Worm (Caenorhabditis elegans) whole organism, early embryonic: ENCODE results near the gene F25D1.5.

ENCODE experiments used
- B0310.2 ChIP-seq: sonication (generic microtip); optimal IDR thresholded peaks from 2 replicates; lab custom pipeline; 2016; ENCODE audit warnings: mild to moderate bottlenecking, missing genetic modification characterization, missing compliant biosample characterization
- F13C5.2 ChIP-seq: sonication (generic microtip); optimal IDR thresholded peaks from 2 replicates; lab custom pipeline; 2017; ENCODE audit warnings: mild to moderate bottlenecking, missing genetic modification characterization, inconsistent platforms, missing compliant biosample characterization
- aly-1 ChIP-seq: sonication (generic microtip); optimal IDR thresholded peaks from 2 replicates; lab custom pipeline; 2016; ENCODE audit warnings: missing genetic modification characterization, missing compliant biosample characterization
- ama-1 ChIP-seq: fragments of 150-350 bp; optimal IDR thresholded peaks from 2 replicates; lab custom pipeline; 2014
- ceh-13 ChIP-seq: fragments of 200-800 bp; sonication (Bioruptor generic); optimal IDR thresholded peaks from 2 replicates; lab custom pipeline; 2018; ENCODE audit warnings: mild to moderate bottlenecking, missing genetic modification characterization, missing compliant biosample characterization
- ceh-36 ChIP-seq: sonication (generic microtip); optimal IDR thresholded peaks from 2 replicates; lab custom pipeline; 2016; ENCODE audit warnings: missing genetic modification characterization, inconsistent platforms, missing compliant biosample characterization
- ets-7 ChIP-seq: sonication (generic microtip); optimal IDR thresholded peaks from 2 replicates; lab custom pipeline; 2016; ENCODE audit warnings: missing genotype, missing genetic modification characterization, missing compliant biosample characterization
- flt-1 ChIP-seq: fragments of 200-800 bp; sonication (Bioruptor generic); IDR thresholded peaks from 2 replicates; pipeline ENCODE4 v1.3.6; 2022; ENCODE audit warnings: missing genetic modification characterization, missing compliant biosample characterization
- hmbx-1 ChIP-seq: sonication (generic microtip); optimal IDR thresholded peaks from 2 replicates; lab custom pipeline; 2016; ENCODE audit warnings: mild to moderate bottlenecking, missing genetic modification characterization, missing compliant biosample characterization
- hmg-4 ChIP-seq: fragments of 200-800 bp; sonication (Bioruptor generic); optimal IDR thresholded peaks from 2 replicates; lab custom pipeline; 2018; ENCODE audit warnings: mild to moderate bottlenecking, missing genetic modification characterization, missing compliant biosample characterization
- hnd-1 ChIP-seq: sonication (generic microtip); optimal IDR thresholded peaks from 2 replicates; lab custom pipeline; 2016; ENCODE audit warnings: missing genetic modification characterization, missing compliant biosample characterization
- pes-1 ChIP-seq: fragments of 200-800 bp; sonication (Bioruptor generic); IDR thresholded peaks from 2 replicates; pipeline ENCODE4 v1.3.6; 2022; ENCODE audit warnings: missing genetic modification reagents, missing genetic modification characterization, missing compliant biosample characterization
- scrt-1 ChIP-seq: fragments of 200-800 bp; sonication (Bioruptor generic); IDR thresholded peaks from 2 replicates; pipeline ENCODE4 v1.3.6; 2022; ENCODE audit warnings: missing genetic modification characterization, missing compliant biosample characterization
- sea-1 ChIP-seq: fragments of 200-800 bp; sonication (Bioruptor generic); conservative IDR thresholded peaks from 2 replicates; pipeline ENCODE4 v1.3.6; 2022; ENCODE audit warnings: missing genetic modification characterization, missing compliant biosample characterization
- tbx-11 ChIP-seq: fragments of 200-800 bp; sonication (Bioruptor generic); IDR thresholded peaks from 2 replicates; pipeline ENCODE4 v1.3.6; 2022; ENCODE audit warnings: missing genetic modification characterization, missing compliant biosample characterization
- tbx-37 ChIP-seq: fragments of 200-800 bp; sonication (Bioruptor generic); conservative IDR thresholded peaks from 2 replicates; pipeline ENCODE4 v1.3.6; 2022; ENCODE audit warnings: missing genetic modification reagents, missing genetic modification characterization, missing compliant biosample characterization
- tra-4 ChIP-seq: sonication (generic microtip); optimal IDR thresholded peaks from 2 replicates; lab custom pipeline; 2017; ENCODE audit warnings: missing genetic modification characterization, missing compliant biosample characterization

F25D1.5 gene

ce11 chrV:10564830-10565365 is 18.3 kb upstream of the F25D1.5 start, which contains the start of gene cat-4:
cat-4 (plus strand) TSS chrV:10564880.
- no peak for TF ChIP-seq flt-1 (GFP tag; lab: Robert Waterston, UW)

- no peak for TF ChIP-seq sea-1 (GFP tag; lab: Robert Waterston, UW)
- no peak for TF ChIP-seq tra-4
- TF ChIP-seq ets-7 = no peak
- TF ChIP-seq ceh-36 (tag; lab: Kevin White, UChicago) = no peak
- no peak for TF ChIP-seq scrt-1 (GFP tag; lab: Robert Waterston, UW)
- no peak for TF ChIP-seq flt-1 (GFP tag; lab: Robert Waterston, UW)
- no peak for TF ChIP-seq B0310.2 (tag; lab: Kevin White, UChicago)
- no peak for TF ChIP-seq pes-1 (GFP tag; lab: Robert Waterston, UW)
- no peak for TF ChIP-seq ama-1 (lab: Kevin White, UChicago)
- TF ChIP-seq hmg-4 (GFP tag; lab: Kevin White, UChicago) = no peak
- TF ChIP-seq hnd-1 (tag; lab: Kevin White, UChicago) = no peak
- no peak for TF ChIP-seq aly-1
These were observed 17.6 kb upstream of the F25D1.5 start for ce11 chrV:10564140-10564539.

ce11 chrV:10562817-10563216 is 16.2 kb upstream of the F25D1.5 start:
- no peak for TF ChIP-seq tbx-37 (GFP tag; lab: Robert Waterston, UW)
- no peak for TF ChIP-seq hnd-1 (tag; lab: Kevin White, UChicago)
- TF ChIP-seq B0310.2 (tag; lab: Kevin White, UChicago) = no peak
- TF ChIP-seq ama-1 (lab: Kevin White, UChicago) = no peak
- TF ChIP-seq pes-1 (GFP tag; lab: Robert Waterston, UW) = no peak

ce11 chrV:10561632-10562031 is 15.0 kb upstream of the F25D1.5 start:
- TF ChIP-seq tra-4 (no peak), ets-7 (no peak), flt-1 (GFP tag; lab: Robert Waterston, UW) (no peak), hmbx-1 (tag; lab: Kevin White, UChicago) (no peak), tbx-11 (no peak), tbx-37 (GFP tag; lab: Robert Waterston, UW) (no peak), pes-1 (GFP tag; lab: Robert Waterston, UW) (no peak)

- TF ChIP-seq ets-7 (no peak), sea-1 (GFP tag; lab: Robert Waterston, UW) (no peak), hmg-4 (GFP tag; lab: Kevin White, UChicago) (no peak), aly-1 (no peak), flt-1 (GFP tag; lab: Robert Waterston, UW) (no peak), scrt-1 (GFP tag; lab: Robert Waterston, UW) (no peak), tra-4 (no peak), F13C5.2 (tag; lab: Kevin White, UChicago) (no peak), ceh-36 (tag; lab: Kevin White, UChicago) (no peak), B0310.2 (tag; lab: Kevin White, UChicago) (no peak), tbx-11 (no peak), tbx-37 (GFP tag; lab: Robert Waterston, UW) (no peak), ama-1 (lab: Kevin White, UChicago) (no peak)
These were observed 14.0 kb upstream of the F25D1.5 start, which contains the start of gene col-152 for ce11 chrV:10560621-10561020. col-152 (plus strand) TSS chrV:10560921.

- no peak for TF ChIP-seq ceh-13 (GFP tag; lab: Kevin White, UChicago)
- no peak for TF ChIP-seq hmg-4 (GFP tag; lab: Kevin White, UChicago)
- no peak for TF ChIP-seq flt-1 (GFP tag; lab: Robert Waterston, UW)
- no peak for TF ChIP-seq scrt-1 (GFP tag; lab: Robert Waterston, UW)
- TF ChIP-seq aly-1 = no peak
- TF ChIP-seq pes-1 (GFP tag; lab: Robert Waterston, UW) = no peak
- no peak for TF ChIP-seq ama-1 (lab: Kevin White, UChicago)
- no peak for TF ChIP-seq hnd-1 (tag; lab: Kevin White, UChicago)
- TF ChIP-seq tra-4 = no peak
- no peak for TF ChIP-seq hmbx-1 (tag; lab: Kevin White, UChicago)
- no peak for TF ChIP-seq B0310.2 (tag; lab: Kevin White, UChicago)
These were observed 11.1 kb upstream of the F25D1.5 start, which contains the start of gene best-14 for ce11 chrV:10557676-10558075. best-14 (plus strand) TSS chrV:10557976.

- no peak for TF ChIP-seq ets-7
- no peak for TF ChIP-seq hmbx-1 (tag; lab: Kevin White, UChicago)
- TF ChIP-seq ceh-36 (tag; lab: Kevin White, UChicago) = no peak
- TF ChIP-seq tra-4 = no peak
- TF ChIP-seq hnd-1 (tag; lab: Kevin White, UChicago) = no peak
- TF ChIP-seq ama-1 (lab: Kevin White, UChicago) = no peak
These were observed 10.5 kb upstream of the F25D1.5 start for ce11 chrV:10557094-10557493.

- TF ChIP-seq ceh-13 (GFP tag; lab: Kevin White, UChicago) (no peak), pes-1 (GFP tag; lab: Robert Waterston, UW) (no peak), ama-1 (lab: Kevin White, UChicago) (no peak), B0310.2 (tag; lab: Kevin White, UChicago) (no peak), sea-1 (GFP tag; lab: Robert Waterston, UW) (no peak), tbx-37 (GFP tag; lab: Robert Waterston, UW) (no peak), tra-4 (no peak), hmbx-1 (tag; lab: Kevin White, UChicago) (no peak), hnd-1 (tag; lab: Kevin White, UChicago) (no peak), hmg-4 (GFP tag; lab: Kevin White, UChicago) (no peak), ceh-36 (tag; lab: Kevin White, UChicago) (no peak), tbx-11 (no peak), ets-7 (no peak), F13C5.2 (tag; lab: Kevin White, UChicago) (no peak), scrt-1 (GFP tag; lab: Robert Waterston, UW) (no peak), flt-1 (GFP tag; lab: Robert Waterston, UW) (no peak), aly-1 (no peak)
These were observed 9.8 kb upstream of the F25D1.5 start for ce11 chrV:10556362-10556761.
